Worm (Caenorhabditis elegans): ENCODE measurements around the gene gsnl-1.

- TF ChIP-seq ceh-79 (tag; optimal IDR thresholded peaks at IDR 0.05) (no peak), hmg-1.2 (GFP tag; IDR thresholded peaks at IDR 0.05) (no peak), hlh-26 (GFP tag; conservative IDR thresholded peaks at IDR 0.05) (no peak), lag-1 (GFP tag; IDR thresholded peaks at IDR 0.05) (no peak), snpc-4 (GFP tag; optimal IDR thresholded peaks at IDR 0.05) (no peak), snpc-4 (tag; optimal IDR thresholded peaks at IDR 0.05) (no peak), die-1 (tag; optimal IDR thresholded peaks at IDR 0.05) (no peak), attf-5 (GFP tag; optimal IDR thresholded peaks at IDR 0.05) (no peak), pha-4 (tag; optimal IDR thresholded peaks at IDR 0.05) (no peak), zfh-2 (GFP tag; conservative IDR thresholded peaks at IDR 0.05) (peak; percentile 60), sdz-38 (tag; optimal IDR thresholded peaks at IDR 0.05) (no peak), F23B12.7 (tag; optimal IDR thresholded peaks at IDR 0.05; ENCODE audit: insufficient read depth) (no peak), mxl-1 (tag; optimal IDR thresholded peaks at IDR 0.05) (no peak)
Measured at ce11 chrV:9480566-9480965, 16.3 kb upstream of the gsnl-1 start, which contains the start of gene K06A4.6.

Measured in whole organism, young adult.